Worm (Caenorhabditis elegans) whole organism, L4 larva: ENCODE data around the gene C10C5.7.

Experiments
- F37D6.2 ChIP-seq: sonication (generic microtip); optimal IDR thresholded peaks from 2 replicates; lab custom pipeline; 2016; ENCODE audit warnings: mild to moderate bottlenecking, missing genetic modification characterization, missing compliant biosample characterization
- T20F7.1 ChIP-seq: fragments of 200-800 bp; sonication (Bioruptor generic); optimal IDR thresholded peaks from 2 replicates; lab custom pipeline; 2018; ENCODE audit warnings: mild to moderate bottlenecking, missing genetic modification characterization, missing compliant biosample characterization
- Y48G9A.11 ChIP-seq: fragments of 200-800 bp; sonication (Bioruptor generic); IDR thresholded peaks from 2 replicates; pipeline ENCODE4 v1.3.6; 2022; ENCODE audit warnings: missing genetic modification reagents, missing genetic modification characterization, missing compliant biosample characterization
- Y75B8A.6 ChIP-seq: fragments of 200-800 bp; sonication (Bioruptor generic); IDR thresholded peaks from 2 replicates; pipeline ENCODE4 v1.3.6; 2022; ENCODE audit warnings: missing genetic modification reagents, missing genetic modification characterization, missing compliant biosample characterization
- aly-2 ChIP-seq: sonication (generic microtip); optimal IDR thresholded peaks from 2 replicates; lab custom pipeline; 2018; ENCODE audit warnings: missing biosample characterization, missing genetic modification characterization
- ama-1 ChIP-seq: fragments of 150-350 bp; optimal IDR thresholded peaks from 2 replicates; lab custom pipeline; 2014; ENCODE audit warnings: inconsistent platforms, mixed read lengths
- arid-1 ChIP-seq: fragments of 200-800 bp; sonication (Bioruptor generic); conservative IDR thresholded peaks from 2 replicates; pipeline ENCODE4 v1.3.6; 2022; ENCODE audit warnings: missing genetic modification reagents, missing genetic modification characterization, missing compliant biosample characterization
- ceh-28 ChIP-seq: fragments of 150-350 bp; optimal IDR thresholded peaks from 2 replicates; lab custom pipeline; 2014; ENCODE audit warnings: missing biosample characterization, missing genetic modification reagents, missing genetic modification characterization
- ceh-32 ChIP-seq: sonication (generic microtip); optimal IDR thresholded peaks from 2 replicates; lab custom pipeline; 2016; ENCODE audit warnings: mild to moderate bottlenecking, missing genetic modification characterization, missing compliant biosample characterization; ENCODE audit not compliant: poor library complexity
- cey-2 ChIP-seq: sonication (generic microtip); optimal IDR thresholded peaks from 3 replicates; lab custom pipeline; 2017; ENCODE audit warnings: missing genetic modification characterization, mild to moderate bottlenecking, missing compliant biosample characterization, antibody characterized with exemption, borderline replicate concordance; ENCODE audit not compliant: insufficient read depth
- ctbp-1 ChIP-seq: fragments of 200-800 bp; sonication (Bioruptor generic); IDR thresholded peaks from 2 replicates; pipeline ENCODE4 v1.3.6; 2022; ENCODE audit warnings: missing genetic modification reagents, missing genetic modification characterization, missing compliant biosample characterization
- daf-16 ChIP-seq, 3 experiments: sonication (generic microtip); optimal IDR thresholded peaks; 2 replicates each; lab custom pipeline; 2016 to 2017; ENCODE audit warnings: missing genetic modification characterization in 3 of 3, missing genetic modification reagents in 3 of 3, mild to moderate bottlenecking in 2 of 3, missing compliant biosample characterization in 2 of 3, missing biosample characterization in 1 of 3, moderate library complexity in 1 of 3
- dmd-8 ChIP-seq: fragments of 200-800 bp; sonication (Bioruptor generic); IDR thresholded peaks from 2 replicates; pipeline ENCODE4 v1.3.6; 2022; ENCODE audit warnings: missing genetic modification characterization, missing compliant biosample characterization
- dpl-1 ChIP-seq: fragments of 150-350 bp; optimal IDR thresholded peaks from 2 replicates; lab custom pipeline; 2014; ENCODE audit warnings: missing biosample characterization, missing genetic modification reagents, missing genetic modification characterization
- duxl-1 ChIP-seq: sonication (generic microtip); optimal IDR thresholded peaks from 2 replicates; lab custom pipeline; 2016; ENCODE audit warnings: mild to moderate bottlenecking, missing genetic modification characterization, moderate library complexity, missing compliant biosample characterization; ENCODE audit not compliant: poor library complexity
- egl-43 ChIP-seq: fragments of 200-800 bp; sonication (Bioruptor generic); IDR thresholded peaks from 2 replicates; pipeline ENCODE4 v1.3.6; 2022; ENCODE audit warnings: missing genetic modification reagents, missing genetic modification characterization, missing compliant biosample characterization
- hif-1 ChIP-seq, 2 experiments: sonication (generic microtip); optimal IDR thresholded peaks; 2 replicates each; lab custom pipeline; 2016 to 2017; ENCODE audit warnings: missing compliant biosample characterization in 2 of 2, missing genetic modification characterization in 2 of 2, missing genetic modification reagents in 2 of 2, missing genotype in 2 of 2, mild to moderate bottlenecking in 1 of 2
- hlh-11 ChIP-seq: fragments of 200-800 bp; sonication (Bioruptor generic); optimal IDR thresholded peaks from 2 replicates; lab custom pipeline; 2018; ENCODE audit warnings: mild to moderate bottlenecking, missing genetic modification characterization, missing compliant biosample characterization
- lin-15B ChIP-seq: fragments of 150-350 bp; sonication (generic microtip); optimal IDR thresholded peaks from 3 replicates; lab custom pipeline; 2014; ENCODE audit warnings: missing biosample characterization, missing genetic modification characterization
- lin-38 ChIP-seq: fragments of 200-800 bp; sonication (Bioruptor generic); IDR thresholded peaks from 2 replicates; pipeline ENCODE4 v1.3.6; 2022; ENCODE audit warnings: missing genetic modification reagents, missing genetic modification characterization, missing compliant biosample characterization
- lsy-2 ChIP-seq, 2 experiments: fragments of 150-350 bp in 1 of 2; sonication (generic microtip) in 1 of 2; optimal IDR thresholded peaks; 2 replicates each; lab custom pipeline; 2014 to 2017; ENCODE audit warnings: missing biosample characterization in 2 of 2, missing genetic modification characterization in 2 of 2
- mdl-1 ChIP-seq, 2 experiments: fragments of 150-350 bp in 1 of 2; sonication (generic microtip) in 1 of 2; optimal IDR thresholded peaks; 2 replicates each; lab custom pipeline; 2014 to 2017; ENCODE audit warnings: missing biosample characterization in 2 of 2, missing genetic modification characterization in 2 of 2
- mdt-29 ChIP-seq: fragments of 200-800 bp; sonication (Bioruptor generic); IDR thresholded peaks from 2 replicates; pipeline ENCODE4 v1.3.6; 2022; ENCODE audit warnings: missing genetic modification reagents, missing genetic modification characterization, missing compliant biosample characterization
- mep-1 ChIP-seq: fragments of 150-350 bp; sonication (generic microtip); optimal IDR thresholded peaks from 3 replicates; lab custom pipeline; 2014; ENCODE audit warnings: missing biosample characterization, missing genetic modification characterization
- mes-2 ChIP-seq: sonication (generic microtip); optimal IDR thresholded peaks from 2 replicates; lab custom pipeline; 2016; ENCODE audit warnings: missing genotype, mild to moderate bottlenecking, missing genetic modification characterization, missing compliant biosample characterization; ENCODE audit not compliant: poor library complexity, severe bottlenecking
- mxl-3 ChIP-seq: fragments of 200-800 bp; sonication (Bioruptor generic); optimal IDR thresholded peaks from 2 replicates; lab custom pipeline; 2018; ENCODE audit warnings: mild to moderate bottlenecking, missing genetic modification characterization, missing compliant biosample characterization
- nhr-237 ChIP-seq: sonication (generic microtip); optimal IDR thresholded peaks from 2 replicates; lab custom pipeline; 2017; ENCODE audit warnings: missing biosample characterization, missing genetic modification characterization
- nhr-28 ChIP-seq: fragments of 150-350 bp; optimal IDR thresholded peaks from 2 replicates; lab custom pipeline; 2014; ENCODE audit warnings: missing biosample characterization, missing genetic modification characterization
- nhr-41 ChIP-seq: fragments of 200-800 bp; sonication (Bioruptor generic); IDR thresholded peaks from 2 replicates; pipeline ENCODE4 v1.3.6; 2022; ENCODE audit warnings: missing genetic modification reagents, missing genetic modification characterization, missing compliant biosample characterization
- nhr-42 ChIP-seq: fragments of 200-800 bp; sonication (Bioruptor generic); IDR thresholded peaks from 2 replicates; pipeline ENCODE4 v1.3.6; 2022; ENCODE audit warnings: missing genetic modification characterization, missing compliant biosample characterization
- nhr-6 ChIP-seq: fragments of 150-350 bp; optimal IDR thresholded peaks from 2 replicates; lab custom pipeline; 2014; ENCODE audit warnings: missing biosample characterization, missing genetic modification characterization
- nhr-77 ChIP-seq: fragments of 150-350 bp; optimal IDR thresholded peaks from 2 replicates; lab custom pipeline; 2014; ENCODE audit warnings: missing biosample characterization, missing genetic modification characterization
- php-3 ChIP-seq: fragments of 200-800 bp; sonication (Bioruptor generic); IDR thresholded peaks from 2 replicates; pipeline ENCODE4 v1.3.6; 2022; ENCODE audit warnings: missing genetic modification reagents, missing genetic modification characterization, missing compliant biosample characterization
- saeg-2 ChIP-seq: fragments of 200-800 bp; sonication (Bioruptor generic); IDR thresholded peaks from 2 replicates; pipeline ENCODE4 v1.3.6; 2022; ENCODE audit warnings: missing genetic modification reagents, missing genetic modification characterization, missing compliant biosample characterization
- skn-1 ChIP-seq: fragments of 150-350 bp; optimal IDR thresholded peaks from 2 replicates; lab custom pipeline; 2014; ENCODE audit warnings: missing biosample characterization, missing genetic modification characterization
- snpc-4 ChIP-seq: fragments of 150-350 bp; optimal IDR thresholded peaks from 2 replicates; lab custom pipeline; 2014; ENCODE audit warnings: missing biosample characterization, missing genetic modification characterization
- unc-39 ChIP-seq: sonication (generic microtip); optimal IDR thresholded peaks from 2 replicates; lab custom pipeline; 2017; ENCODE audit warnings: missing biosample characterization, missing genetic modification characterization
- zfp-3 ChIP-seq: fragments of 200-800 bp; sonication (Bioruptor generic); conservative IDR thresholded peaks from 2 replicates; pipeline ENCODE4 v1.3.6; 2022; ENCODE audit warnings: missing genetic modification reagents, missing genetic modification characterization, missing compliant biosample characterization
- ztf-11 ChIP-seq: fragments of 150-350 bp; optimal IDR thresholded peaks from 2 replicates; lab custom pipeline; 2014; ENCODE audit warnings: missing biosample characterization, missing genetic modification characterization

C10C5.7 gene

ce11 chrIV:9341591-9341990 is 43.3 kb upstream of the C10C5.7 start, which contains the start of gene vps-26 (continued):
- TF ChIP-seq lsy-2 (tag; optimal IDR thresholded peaks at IDR 0.05; lab: Kevin White, UChicago) = peak in 1 of 2 experiments; percentile 54
- TF ChIP-seq skn-1 (tag; lab: Kevin White, UChicago) = no peak
- TF ChIP-seq mdl-1 (tag; optimal IDR thresholded peaks at IDR 0.05; lab: Kevin White, UChicago) = no peak
- peak; percentile 26 for TF ChIP-seq mes-2 (tag; lab: Kevin White, UChicago)
- no peak for TF ChIP-seq zfp-3 (GFP tag; lab: Robert Waterston, UW)
- no peak for TF ChIP-seq dmd-8 (GFP tag; lab: Robert Waterston, UW)
- TF ChIP-seq ama-1 (lab: Kevin White, UChicago) = peak; percentile 26
- TF ChIP-seq dpl-1 (GFP tag; lab: Kevin White, UChicago) = no peak
- no peak for TF ChIP-seq arid-1 (GFP tag; lab: Robert Waterston, UW)

ce11 chrIV:9343102-9343599 is 41.8 kb upstream of the C10C5.7 start, which contains the start of gene pigc-1:
TSS of gene pigc-1 (minus strand) at chrIV:9343152.
- TF ChIP-seq ceh-28 (tag; lab: Kevin White, UChicago) (no peak), nhr-42 (GFP tag; lab: Robert Waterston, UW) (no peak), lin-38 (GFP tag; lab: Robert Waterston, UW) (peak; percentile 38), mdt-29 (GFP tag; lab: Robert Waterston, UW) (no peak), Y75B8A.6 (GFP tag; lab: Robert Waterston, UW) (no peak), T20F7.1 (GFP tag; lab: Kevin White, UChicago) (no peak), nhr-77 (peak; percentile 31), cey-2 (tag; lab: Kevin White, UChicago) (no peak), egl-43 (GFP tag; lab: Robert Waterston, UW) (no peak), php-3 (no peak), ctbp-1 (GFP tag; lab: Robert Waterston, UW) (no peak), unc-39 (tag; lab: Kevin White, UChicago) (no peak), nhr-6 (tag; lab: Kevin White, UChicago) (no peak), nhr-41 (GFP tag; lab: Robert Waterston, UW) (no peak), aly-2 (tag; lab: Kevin White, UChicago) (no peak), hlh-11 (tag; lab: Kevin White, UChicago) (no peak), ceh-32 (no peak), dpl-1 (GFP tag; lab: Kevin White, UChicago) (no peak), mxl-3 (GFP tag; lab: Kevin White, UChicago) (no peak), F37D6.2 (tag; lab: Kevin White, UChicago) (no peak), mdl-1 (tag; optimal IDR thresholded peaks at IDR 0.05; lab: Kevin White, UChicago) (no peak), saeg-2 (no peak), snpc-4 (no peak), mes-2 (tag; lab: Kevin White, UChicago) (peak; percentile 10), nhr-237 (tag; lab: Kevin White, UChicago) (no peak), nhr-28 (tag; lab: Kevin White, UChicago) (no peak), hif-1 (tag; optimal IDR thresholded peaks at IDR 0.05; lab: Kevin White, UChicago) (no peak), Y48G9A.11 (peak; percentile 18; the same call in 1 of the 2 replicates), ztf-11 (no peak), daf-16 (GFP tag; optimal IDR thresholded peaks at IDR 0.05; lab: Kevin White, UChicago) (no peak), daf-16 (tag; optimal IDR thresholded peaks at IDR 0.05; lab: Kevin White, UChicago) (peak; percentile 90), duxl-1 (no peak), lin-15B (tag; lab: Kevin White, UChicago) (no peak), mep-1 (tag; lab: Kevin White, UChicago) (peak; percentile 6)
- TF ChIP-seq, all 104 proteins: peak for 6
